Fruit fly (Drosophila melanogaster) Kc167 (cell line): ENCODE data around the gene spn-B.

Experiments
- Myc ChIP-seq: fragments of >200 bp; optimal IDR thresholded peaks from 2 replicates; lab custom pipeline; 2017; ENCODE audit warnings: missing external identifiers
- Sin3A ChIP-seq: fragments of >200 bp; optimal IDR thresholded peaks from 2 replicates; lab custom pipeline; 2018; ENCODE audit warnings: missing external identifiers
- h ChIP-seq: fragments of >200 bp; optimal IDR thresholded peaks from 3 replicates; lab custom pipeline; 2018; ENCODE audit warnings: missing external identifiers
- insv ChIP-seq: fragments of >200 bp; optimal IDR thresholded peaks from 3 replicates; lab custom pipeline; 2018; ENCODE audit warnings: missing external identifiers
- psq ChIP-seq: fragments of >200 bp; optimal IDR thresholded peaks from 2 replicates; lab custom pipeline; 2017; ENCODE audit warnings: missing external identifiers
- ttk ChIP-seq: sonication (Bioruptor generic); optimal IDR thresholded peaks from 2 replicates; lab custom pipeline; 2017; ENCODE audit warnings: missing external identifiers

Gene spn-B

DNA sequence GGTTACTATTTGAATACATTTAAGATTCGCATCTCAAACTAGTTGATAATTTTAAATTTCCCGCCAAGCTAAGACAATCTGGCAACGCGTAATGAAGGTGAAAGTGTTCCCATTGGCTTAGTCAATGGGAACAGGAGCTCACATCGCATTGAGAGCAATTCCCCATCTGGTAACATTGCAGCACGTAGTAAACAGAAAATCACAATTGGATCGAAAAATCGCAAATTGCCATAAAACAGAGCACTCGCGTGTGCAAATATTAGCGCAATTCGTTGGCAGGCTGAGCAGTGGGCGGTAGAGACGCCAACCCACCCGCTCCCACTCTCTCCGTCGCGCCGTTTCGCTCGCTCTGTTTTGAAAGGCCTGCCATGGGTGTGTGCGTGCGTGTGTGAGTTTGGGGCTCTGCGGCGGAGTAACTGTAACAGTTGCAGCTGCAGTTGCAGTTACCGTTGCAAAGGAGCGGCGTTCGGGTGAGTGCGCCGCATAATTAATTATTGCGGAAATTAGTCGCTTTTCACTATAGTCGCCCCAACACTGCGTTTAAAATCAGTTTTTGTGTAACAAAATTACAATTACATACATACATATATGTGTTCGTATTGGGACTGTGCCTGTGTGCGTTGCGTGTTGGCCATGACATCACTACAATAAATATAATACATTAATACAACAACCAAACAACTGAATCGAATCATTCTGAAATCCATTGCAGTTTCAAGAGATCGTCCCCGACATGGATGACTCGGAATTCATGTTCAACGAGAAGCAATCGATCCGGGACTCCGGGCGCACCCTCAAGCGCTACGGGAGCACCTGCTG is 29.6 kb upstream of the spn-B start:
- TF ChIP-seq Myc (lab: Kevin White, UChicago) (no peak), ttk (lab: Kevin White, UChicago) (no peak), Sin3A (lab: Kevin White, UChicago) (no peak), h (lab: Kevin White, UChicago) (no peak), insv (lab: Kevin White, UChicago) (no peak), psq (lab: Kevin White, UChicago) (no peak)

DNA sequence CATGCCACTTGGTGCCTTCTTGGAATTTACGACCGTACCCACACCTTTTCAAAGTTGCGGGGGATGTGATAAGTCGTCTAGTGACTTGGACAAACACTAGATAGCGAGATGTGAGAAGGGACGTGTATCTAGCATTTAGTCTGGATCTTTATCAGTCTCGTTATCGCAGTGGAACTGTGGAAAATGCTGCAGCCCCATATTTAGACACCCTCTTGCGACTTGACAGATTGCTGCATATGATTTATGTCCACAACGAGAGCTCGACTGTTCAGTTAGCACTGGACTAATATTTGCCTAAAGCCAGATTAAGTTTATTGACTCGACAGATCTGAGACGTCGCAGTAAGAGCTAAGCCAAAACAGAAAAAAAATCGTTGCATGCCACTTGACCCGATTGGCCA is 28.0 kb upstream of the spn-B start:
- TF ChIP-seq insv (lab: Kevin White, UChicago) (no peak), Sin3A (lab: Kevin White, UChicago) (no peak), ttk (lab: Kevin White, UChicago) (no peak), h (lab: Kevin White, UChicago) (no peak), psq (lab: Kevin White, UChicago) (no peak), Myc (lab: Kevin White, UChicago) (no peak)

DNA sequence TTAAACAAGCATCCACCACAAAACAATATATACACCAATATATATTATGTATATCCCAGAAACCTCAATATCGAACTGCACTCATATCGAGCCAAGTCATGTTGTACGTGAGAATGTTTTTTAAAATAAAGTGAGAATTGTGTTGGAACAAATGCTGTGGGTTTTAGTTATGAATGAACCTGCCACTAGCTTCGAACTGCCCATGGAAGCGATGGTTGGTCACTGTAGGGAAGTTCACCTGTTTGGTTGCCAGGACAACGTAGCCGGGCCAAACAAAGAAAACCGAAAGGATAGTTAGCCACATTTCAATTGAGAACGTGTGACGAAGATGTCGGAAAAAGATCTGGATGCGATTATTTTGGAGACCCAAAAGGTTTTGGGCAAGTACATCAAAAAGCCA is 25.7 kb upstream of the spn-B start, which contains the start of gene IFT54:
Gene IFT54 (plus strand): TSS at position 301 of the 400 bp plus-strand sequence.
- no peak for TF ChIP-seq Sin3A (lab: Kevin White, UChicago)
- no peak for TF ChIP-seq psq (lab: Kevin White, UChicago)
- TF ChIP-seq ttk (lab: Kevin White, UChicago), result no peak
- no peak for TF ChIP-seq Myc (lab: Kevin White, UChicago)
- TF ChIP-seq insv (lab: Kevin White, UChicago), result no peak
- no peak for TF ChIP-seq h (lab: Kevin White, UChicago)

DNA sequence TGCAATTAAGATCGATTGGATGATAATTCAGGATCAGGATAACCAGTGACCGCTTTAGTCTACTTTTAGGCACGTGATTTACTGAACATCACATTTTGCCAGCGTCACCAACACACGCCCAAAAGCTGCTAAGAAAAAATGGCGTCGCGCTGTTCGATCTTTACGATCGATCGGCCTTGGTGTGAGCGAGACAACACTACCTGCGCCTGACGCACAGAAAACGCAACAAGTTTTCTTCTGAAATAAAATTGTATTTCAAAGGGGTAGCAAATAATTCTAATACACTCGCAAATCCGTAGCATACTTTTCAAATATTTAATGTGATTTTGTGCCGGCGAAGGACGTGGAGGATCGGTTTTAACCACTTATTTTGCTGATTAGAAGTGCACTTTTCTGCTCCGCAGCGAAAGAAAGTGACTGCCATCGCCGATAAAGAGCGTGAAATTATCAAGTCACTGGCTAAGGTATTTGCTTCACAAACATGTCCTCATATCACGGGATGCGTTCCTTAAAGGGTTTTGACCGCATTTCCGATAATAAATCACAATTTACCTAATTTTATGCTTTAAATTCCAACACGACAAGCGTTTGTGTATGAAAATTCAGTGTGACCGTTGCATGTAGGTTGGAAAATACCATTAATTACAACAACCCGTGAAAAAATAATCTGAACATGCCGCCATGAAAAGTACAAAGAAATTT is 19.7 kb upstream of the spn-B start:
- no peak for TF ChIP-seq Sin3A (lab: Kevin White, UChicago)
- no peak for TF ChIP-seq psq (lab: Kevin White, UChicago)
- no peak for TF ChIP-seq h (lab: Kevin White, UChicago)

DNA sequence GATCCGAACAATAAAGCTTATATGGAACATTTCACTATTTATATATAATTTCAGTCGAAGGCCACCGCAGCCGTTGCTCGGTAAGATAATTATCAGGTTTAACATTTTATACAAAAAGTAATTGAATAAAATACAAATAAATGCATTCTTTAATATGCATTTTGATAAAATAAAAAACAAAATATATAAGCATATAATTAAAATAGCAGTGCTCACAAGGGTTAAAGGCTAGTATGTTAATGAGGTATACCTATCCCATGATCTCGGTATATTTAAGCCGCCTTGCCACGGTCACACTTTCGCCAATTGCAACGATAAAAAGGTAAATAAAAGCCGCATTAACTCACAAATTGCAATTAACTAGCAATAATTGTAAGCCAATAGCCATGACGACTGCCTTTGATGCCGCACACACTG is 19.0 kb upstream of the spn-B start, which contains the start of gene Polr2I:
Gene Polr2I (plus strand): TSS at position 289 of the 417 bp plus-strand sequence.
- no peak for TF ChIP-seq insv (lab: Kevin White, UChicago)
- no peak for TF ChIP-seq Myc (lab: Kevin White, UChicago)
- TF ChIP-seq h (lab: Kevin White, UChicago), result no peak
- no peak for TF ChIP-seq Sin3A (lab: Kevin White, UChicago)

DNA sequence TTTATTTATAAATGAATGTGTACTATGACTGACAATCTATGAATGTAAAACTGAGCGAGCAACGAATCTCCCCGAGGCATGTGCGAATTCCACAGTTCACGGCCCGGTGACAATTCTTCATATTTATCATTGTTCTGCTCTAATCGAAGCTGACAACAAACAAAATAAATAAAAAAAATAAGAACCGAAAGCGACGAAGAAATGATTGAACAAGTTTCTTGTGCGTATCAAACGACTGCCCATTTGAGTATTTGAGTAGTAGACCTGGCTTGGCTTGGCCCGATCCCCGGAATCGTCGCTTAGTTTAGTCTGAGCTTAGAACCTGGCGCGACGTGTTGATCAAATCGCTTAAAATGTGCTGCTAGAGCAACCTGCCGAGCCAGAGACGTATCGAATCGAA is 17.8 kb upstream of the spn-B start, which contains the start of gene CG31321:
Gene CG31321 (plus strand): TSS at position 301 of the 400 bp plus-strand sequence.
- TF ChIP-seq Myc (lab: Kevin White, UChicago), result no peak
- TF ChIP-seq psq (lab: Kevin White, UChicago), result no peak
- no peak for TF ChIP-seq h (lab: Kevin White, UChicago)
- no peak for TF ChIP-seq ttk (lab: Kevin White, UChicago)
- no peak for TF ChIP-seq insv (lab: Kevin White, UChicago)
- no peak for TF ChIP-seq Sin3A (lab: Kevin White, UChicago)

DNA sequence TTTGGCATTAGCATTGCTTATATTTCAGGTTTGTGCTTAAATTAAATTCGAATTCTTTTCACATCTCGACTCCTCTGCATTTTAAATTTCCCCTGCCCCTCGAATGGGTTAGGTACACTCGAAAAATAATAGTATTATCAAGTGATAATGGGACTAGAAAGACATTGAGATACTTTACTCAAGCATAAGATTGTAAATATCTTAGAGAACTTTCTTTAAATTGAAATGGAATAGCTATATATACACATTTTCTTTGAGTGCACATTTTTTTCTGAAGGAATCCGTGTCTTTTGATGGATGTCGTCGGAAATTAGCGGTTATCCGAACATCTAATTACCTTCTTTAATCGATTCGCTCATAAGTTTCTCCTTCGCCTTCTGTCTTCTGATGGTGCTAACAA is 16.8 kb upstream of the spn-B start:
- TF ChIP-seq ttk (lab: Kevin White, UChicago), result no peak
- TF ChIP-seq Sin3A (lab: Kevin White, UChicago), result no peak
- TF ChIP-seq psq (lab: Kevin White, UChicago), result no peak
- TF ChIP-seq insv (lab: Kevin White, UChicago), result no peak
- TF ChIP-seq h (lab: Kevin White, UChicago), result no peak
- no peak for TF ChIP-seq Myc (lab: Kevin White, UChicago)

DNA sequence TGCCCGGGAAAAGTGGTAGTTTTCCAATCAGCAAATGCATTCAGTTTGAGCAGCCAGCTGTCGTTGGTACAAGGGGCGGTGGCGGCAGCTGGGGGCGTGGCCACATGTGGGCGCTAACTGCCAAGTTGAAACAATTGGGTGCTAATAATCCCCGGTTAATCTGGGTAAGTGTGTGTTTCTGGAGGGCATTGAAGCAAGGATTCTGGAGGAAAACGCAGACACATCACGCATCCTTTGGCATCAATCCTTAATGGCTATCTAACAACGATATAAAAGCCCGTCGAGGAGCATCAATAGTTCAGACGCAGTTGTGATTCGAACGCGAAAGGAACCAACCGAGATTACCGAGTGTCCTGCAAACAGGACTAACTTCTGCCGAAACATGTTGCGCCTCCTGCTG is 13.3 kb upstream of the spn-B start, which contains the start of gene Crz:
Gene Crz (plus strand): TSS at position 301 of the 400 bp plus-strand sequence.
- TF ChIP-seq ttk (lab: Kevin White, UChicago) (no peak), h (lab: Kevin White, UChicago) (no peak), Myc (lab: Kevin White, UChicago) (no peak), insv (lab: Kevin White, UChicago) (no peak), psq (lab: Kevin White, UChicago) (no peak), Sin3A (lab: Kevin White, UChicago) (no peak)

DNA sequence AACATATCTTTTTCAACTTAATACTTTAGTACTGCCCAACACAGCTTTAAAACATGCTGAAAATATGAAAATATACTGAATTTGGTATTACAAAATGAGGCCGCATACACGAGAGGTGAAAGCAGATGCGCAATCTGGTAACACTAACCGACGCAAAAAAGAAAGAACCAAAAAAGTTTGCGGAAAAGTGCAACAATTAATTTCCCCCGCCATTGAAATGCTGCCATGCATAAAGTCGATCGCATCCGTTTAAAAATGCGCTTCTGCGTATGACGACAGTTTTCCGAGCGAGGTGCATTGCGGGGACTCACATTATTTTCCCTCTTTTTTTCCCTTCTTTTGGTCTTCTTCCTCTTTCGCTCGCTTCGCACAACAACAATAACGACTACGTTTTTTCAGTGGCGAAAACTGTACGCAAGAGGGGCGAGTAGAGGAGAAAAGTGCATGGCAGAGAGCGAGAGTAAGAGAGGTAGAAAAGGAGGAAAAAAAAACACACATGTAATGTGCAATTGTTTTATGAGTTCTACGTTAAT is 11.9 kb upstream of the spn-B start, which contains the start of gene Set8:
Gene Set8 (plus strand): TSS at position 127 of the 533 bp plus-strand sequence.
- no peak for TF ChIP-seq Sin3A (lab: Kevin White, UChicago)
- TF ChIP-seq h (lab: Kevin White, UChicago), result no peak
- no peak for TF ChIP-seq Myc (lab: Kevin White, UChicago)
- TF ChIP-seq ttk (lab: Kevin White, UChicago), result no peak
- no peak for TF ChIP-seq insv (lab: Kevin White, UChicago)
- no peak for TF ChIP-seq psq (lab: Kevin White, UChicago)

DNA sequence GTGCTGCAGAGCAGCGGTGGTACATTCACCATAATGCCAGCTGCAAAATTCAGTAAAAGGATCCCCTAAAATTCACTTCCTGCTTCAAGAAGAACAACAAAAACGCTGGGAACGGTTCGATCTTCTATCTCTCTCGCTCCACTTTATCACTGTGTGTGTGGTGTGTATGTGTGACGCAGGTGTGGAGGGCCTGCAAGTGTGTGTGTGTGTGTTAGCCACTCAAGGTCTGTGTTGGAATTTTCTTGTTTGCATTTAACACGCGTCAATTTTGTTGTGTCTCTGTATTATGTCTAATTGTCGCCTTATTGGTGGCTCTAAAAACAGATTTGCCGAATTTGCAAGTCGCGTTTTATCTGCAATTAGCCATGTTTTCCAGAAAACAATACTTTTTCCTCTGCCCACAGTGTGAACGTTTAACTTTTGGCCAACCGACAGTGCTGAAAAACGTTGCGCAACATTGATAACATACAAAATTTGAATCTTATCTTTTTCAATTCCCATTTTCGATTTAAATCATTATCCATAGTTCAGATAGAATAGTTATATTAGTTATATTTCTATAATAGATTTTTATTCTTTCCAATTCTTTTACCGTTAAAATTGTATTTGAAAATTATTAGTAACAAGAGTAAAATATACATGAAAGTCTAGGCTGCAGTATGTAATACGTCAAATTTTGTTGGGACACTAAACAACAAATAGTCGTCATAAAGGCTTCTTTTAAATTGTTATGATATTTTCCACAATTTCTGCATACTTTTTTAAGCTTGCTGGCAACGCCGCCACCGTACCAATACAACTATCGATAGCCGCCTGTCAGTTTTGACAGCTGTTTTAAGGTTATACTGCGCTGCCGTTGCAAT is 1.4 kb upstream of the spn-B start, which contains the start of the genes Afti and ATPsynE:
Gene Afti (minus strand): TSS at position 440 of the 863 bp plus-strand sequence.
Gene ATPsynE (plus strand): TSS at position 698 of the 863 bp plus-strand sequence.
- no peak for TF ChIP-seq ttk (lab: Kevin White, UChicago)
- no peak for TF ChIP-seq psq (lab: Kevin White, UChicago)
- no peak for TF ChIP-seq Sin3A (lab: Kevin White, UChicago)
- TF ChIP-seq h (lab: Kevin White, UChicago), result no peak
- no peak for TF ChIP-seq insv (lab: Kevin White, UChicago)
- no peak for TF ChIP-seq Myc (lab: Kevin White, UChicago)
